Worm (Caenorhabditis elegans) whole organism, L1 larva: Measurements from ENCODE around the gene hmit-1.3.

Experiments used
- ama-1 ChIP-seq: fragments of 150-350 bp; optimal IDR thresholded peaks from 2 replicates; lab custom pipeline; 2014
- blmp-1 ChIP-seq: fragments of 150-350 bp; optimal IDR thresholded peaks from 2 replicates; lab custom pipeline; 2014; ENCODE audit warnings: missing biosample characterization, missing genetic modification characterization
- efl-1 ChIP-seq, 4 experiments: fragments of 150-350 bp; optimal IDR thresholded peaks in 3 of 4; peaks in 1 of 4; 1 replicate in 1 of 4; 2 replicates in 3 of 4; lab custom pipeline; 2014; ENCODE audit warnings: missing biosample characterization in 2 of 4, missing genetic modification characterization in 2 of 4, missing genetic modification reagents in 2 of 4
- efl-3 ChIP-seq: fragments of 200-800 bp; sonication (Bioruptor generic); optimal IDR thresholded peaks from 2 replicates; lab custom pipeline; 2018; ENCODE audit warnings: mild to moderate bottlenecking, missing genetic modification characterization, missing compliant biosample characterization
- fos-1 ChIP-seq: fragments of 150-350 bp; optimal IDR thresholded peaks from 2 replicates; lab custom pipeline; 2014; ENCODE audit warnings: missing biosample characterization, missing genetic modification characterization
- lin-13 ChIP-seq: fragments of 150-350 bp; optimal IDR thresholded peaks from 2 replicates; lab custom pipeline; 2014; ENCODE audit warnings: missing biosample characterization, missing genetic modification reagents, missing genetic modification characterization
- lsy-2 ChIP-seq, 2 experiments: fragments of 150-350 bp; optimal IDR thresholded peaks; 2 replicates each; lab custom pipeline; 2014; ENCODE audit warnings: missing biosample characterization in 2 of 2, missing genetic modification characterization in 2 of 2
- nhr-12 ChIP-seq: sonication (generic microtip); optimal IDR thresholded peaks from 2 replicates; lab custom pipeline; 2017; ENCODE audit warnings: missing biosample characterization, missing genetic modification characterization
- nhr-28 ChIP-seq: fragments of 150-350 bp; optimal IDR thresholded peaks from 2 replicates; lab custom pipeline; 2014; ENCODE audit warnings: missing biosample characterization, missing genetic modification characterization
- nhr-76 ChIP-seq: sonication (generic microtip); optimal IDR thresholded peaks from 2 replicates; lab custom pipeline; 2017; ENCODE audit warnings: missing biosample characterization, missing genetic modification characterization
- swsn-7 ChIP-seq: sonication (generic microtip); optimal IDR thresholded peaks from 2 replicates; lab custom pipeline; 2016; ENCODE audit warnings: missing genetic modification characterization, missing compliant biosample characterization
- unc-62 ChIP-seq: fragments of 150-350 bp; optimal IDR thresholded peaks from 2 replicates; lab custom pipeline; 2014; ENCODE audit warnings: missing biosample characterization, missing genetic modification reagents, missing genetic modification characterization

DNA sequence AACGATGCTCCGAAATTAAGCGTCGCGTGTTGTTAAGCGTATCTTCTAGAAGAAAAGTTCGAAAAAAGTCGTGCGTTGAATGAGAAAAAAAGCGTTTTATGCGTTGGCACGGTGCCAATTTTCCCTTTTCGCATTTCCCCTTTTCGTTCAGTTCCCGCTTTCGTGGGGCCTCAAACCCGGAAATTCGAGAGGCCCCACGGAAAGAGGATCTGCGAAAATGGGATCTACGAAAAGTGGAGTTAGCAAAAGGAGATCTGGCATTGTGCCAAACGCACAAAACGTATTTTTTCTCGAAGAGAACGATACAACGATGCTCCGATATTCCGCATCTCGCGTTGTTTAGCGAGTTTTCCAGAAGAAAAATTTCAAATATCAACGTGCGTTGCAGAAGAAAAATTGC lies 19.6 kb downstream of the hmit-1.3 start:
- TF ChIP-seq efl-1 (optimal IDR thresholded peaks at IDR 0.05; lab: Kevin White, UChicago) (peak; percentile 22 to 80), efl-1 (GFP tag; optimal IDR thresholded peaks at IDR 0.05 in 1 of 2; lab: Kevin White, UChicago) (peak; percentile 1 to 39), blmp-1 (tag; lab: Kevin White, UChicago) (no peak), nhr-28 (no peak), lsy-2 (tag; optimal IDR thresholded peaks at IDR 0.05; lab: Kevin White, UChicago) (peak in 1 of 2 experiments; percentile 18), fos-1 (tag; lab: Kevin White, UChicago) (no peak), efl-3 (GFP tag; lab: Kevin White, UChicago) (no peak), lin-13 (GFP tag; lab: Kevin White, UChicago) (no peak), unc-62 (GFP tag; lab: Kevin White, UChicago) (no peak), swsn-7 (peak; percentile 3), nhr-12 (no peak), nhr-76 (tag; lab: Kevin White, UChicago) (no peak), ama-1 (lab: Kevin White, UChicago) (no peak)
